Worm (Caenorhabditis elegans) whole organism, young adult: ENCODE results near the gene C31B8.16.

Source experiments
- F39B2.1 ChIP-seq: fragments of 200-800 bp; sonication (Bioruptor generic); IDR thresholded peaks from 2 replicates; pipeline ENCODE4 v1.3.6; 2022; ENCODE audit warnings: missing genetic modification reagents, missing genetic modification characterization, missing compliant biosample characterization
- Y53G8AR.9 ChIP-seq: fragments of 200-800 bp; sonication (Bioruptor generic); conservative IDR thresholded peaks from 2 replicates; pipeline ENCODE4 v1.3.6; 2022; ENCODE audit warnings: missing genetic modification reagents, missing genetic modification characterization, missing compliant biosample characterization
- madf-8 ChIP-seq: fragments of 200-800 bp; sonication (Bioruptor generic); conservative IDR thresholded peaks from 2 replicates; pipeline ENCODE4 v1.3.6; 2022; ENCODE audit warnings: missing genetic modification reagents, missing genetic modification characterization, missing compliant biosample characterization
- nhr-80 ChIP-seq: sonication (generic microtip); optimal IDR thresholded peaks from 2 replicates; lab custom pipeline; 2016; ENCODE audit warnings: missing genetic modification characterization, missing compliant biosample characterization
- zim-3 ChIP-seq: sonication (generic microtip); optimal IDR thresholded peaks from 2 replicates; lab custom pipeline; 2017; ENCODE audit warnings: mild to moderate bottlenecking, missing genetic modification characterization, moderate library complexity, missing compliant biosample characterization

DNA sequence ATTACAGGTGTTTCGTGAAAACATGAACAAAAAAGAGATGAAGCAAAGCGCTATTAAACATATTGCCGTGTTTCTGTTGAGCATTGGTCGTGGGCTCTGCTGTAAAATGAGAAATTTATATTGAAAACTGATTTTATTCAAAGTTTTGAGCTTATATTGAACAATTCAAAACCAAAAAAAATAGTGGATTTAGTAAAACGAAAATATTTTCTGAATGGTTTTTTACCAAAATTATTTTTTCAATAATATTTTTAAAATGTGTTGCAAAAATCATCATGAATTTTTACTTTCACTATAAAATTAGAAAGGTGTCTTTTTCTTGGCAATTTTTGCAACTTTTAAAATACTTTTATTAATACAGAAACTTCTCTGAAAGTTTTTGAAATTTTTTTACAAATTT, 26.6 kb upstream of the C31B8.16 start, which contains the start of gene C31B8.7:
- TF ChIP-seq zim-3 (no peak), madf-8 (GFP tag; lab: Robert Waterston, UW) (no peak), Y53G8AR.9 (GFP tag; lab: Robert Waterston, UW) (no peak), nhr-80 (tag; lab: Kevin White, UChicago) (no peak), F39B2.1 (GFP tag; lab: Robert Waterston, UW) (no peak)
